Fruit fly (Drosophila melanogaster) whole organism, adult: ENCODE results near the gene Bx42.

Experiments used
- CG11617 ChIP-seq: fragments of 200-800 bp; sonication (Bioruptor generic); optimal IDR thresholded peaks from 2 replicates; lab custom pipeline; 2017; ENCODE audit warnings: mild to moderate bottlenecking, missing biosample characterization, missing genetic modification reagents, missing genetic modification characterization
- CG12768 ChIP-seq: fragments of 200-800 bp; sonication (Bioruptor generic); optimal IDR thresholded peaks from 2 replicates; lab custom pipeline; 2017; ENCODE audit warnings: missing biosample characterization, missing genetic modification characterization, mild to moderate bottlenecking, moderate library complexity, missing genetic modification reagents
- CG14711 ChIP-seq: fragments of 200-800 bp; sonication (Bioruptor generic); optimal IDR thresholded peaks from 2 replicates; lab custom pipeline; 2018; ENCODE audit warnings: missing biosample characterization, mild to moderate bottlenecking, missing genetic modification characterization, moderate library complexity
- CG1620 ChIP-seq: fragments of 200-800 bp; sonication (Bioruptor generic); optimal IDR thresholded peaks from 2 replicates; lab custom pipeline; 2016; ENCODE audit warnings: missing biosample characterization, missing genetic modification characterization
- CG33017 ChIP-seq: fragments of 200-800 bp; sonication (Bioruptor generic); optimal IDR thresholded peaks from 2 replicates; lab custom pipeline; 2018; ENCODE audit warnings: missing biosample characterization, mild to moderate bottlenecking, missing genetic modification characterization, moderate library complexity
- CG5204 ChIP-seq: fragments of 200-800 bp; sonication (Bioruptor generic); optimal IDR thresholded peaks from 2 replicates; lab custom pipeline; 2016; ENCODE audit warnings: missing biosample characterization, missing genetic modification characterization
- CG7045 ChIP-seq: fragments of 200-800 bp; sonication (Bioruptor generic); optimal IDR thresholded peaks from 2 replicates; lab custom pipeline; 2017; ENCODE audit warnings: missing biosample characterization, mild to moderate bottlenecking, missing genetic modification characterization
- CG7101 ChIP-seq: fragments of 200-800 bp; sonication (Bioruptor generic); optimal IDR thresholded peaks from 2 replicates; lab custom pipeline; 2018; ENCODE audit warnings: missing biosample characterization, mild to moderate bottlenecking, missing genetic modification characterization, moderate library complexity
- Clk ChIP-seq: fragments of 200-800 bp; sonication (Bioruptor generic); optimal IDR thresholded peaks from 2 replicates; lab custom pipeline; 2017; ENCODE audit warnings: missing biosample characterization, missing genetic modification characterization
- Crg-1 ChIP-seq: fragments of 200-800 bp; sonication (Bioruptor generic); optimal IDR thresholded peaks from 2 replicates; lab custom pipeline; 2016; ENCODE audit warnings: missing biosample characterization, missing genetic modification characterization
- Hr96 ChIP-seq: fragments of 200-800 bp; sonication (Bioruptor generic); optimal IDR thresholded peaks from 2 replicates; lab custom pipeline; 2016; ENCODE audit warnings: missing biosample characterization, missing genetic modification characterization
- Mnt ChIP-seq: fragments of 200-800 bp; sonication (Bioruptor generic); optimal IDR thresholded peaks from 2 replicates; lab custom pipeline; 2016; ENCODE audit warnings: missing biosample characterization, mild to moderate bottlenecking, missing genetic modification characterization
- bab1 ChIP-seq: fragments of 200-800 bp; sonication (Bioruptor generic); optimal IDR thresholded peaks from 3 replicates; lab custom pipeline; 2019; ENCODE audit warnings: missing biosample characterization, mild to moderate bottlenecking, missing genetic modification characterization, moderate library complexity
- cic ChIP-seq: fragments of 200-800 bp; sonication (Bioruptor generic); optimal IDR thresholded peaks from 2 replicates; lab custom pipeline; 2017; ENCODE audit warnings: missing biosample characterization, mild to moderate bottlenecking, missing genetic modification characterization, moderate library complexity
- cnc ChIP-seq, 2 experiments: fragments of >200 bp; optimal IDR thresholded peaks; 2 replicates each; lab custom pipeline; 2017
- kay ChIP-seq: fragments of 200-800 bp; sonication (Bioruptor generic); peaks from one replicate; lab custom pipeline; 2016; ENCODE audit warnings: missing biosample characterization, missing genetic modification characterization, borderline replicate concordance
- ovo ChIP-seq: fragments of 200-800 bp; sonication (Bioruptor generic); optimal IDR thresholded peaks from 2 replicates; lab custom pipeline; 2016; ENCODE audit warnings: missing biosample characterization, missing genetic modification characterization
- pad ChIP-seq: fragments of 200-800 bp; sonication (Bioruptor generic); optimal IDR thresholded peaks from 3 replicates; lab custom pipeline; 2017; ENCODE audit warnings: missing biosample characterization, missing genetic modification characterization, mild to moderate bottlenecking, moderate library complexity, missing genetic modification reagents
- tj ChIP-seq: fragments of 200-800 bp; sonication (Bioruptor generic); optimal IDR thresholded peaks from 3 replicates; lab custom pipeline; 2017; ENCODE audit warnings: missing biosample characterization, mild to moderate bottlenecking, missing genetic modification characterization, moderate library complexity
- toe ChIP-seq: fragments of 200-800 bp; sonication (Bioruptor generic); optimal IDR thresholded peaks from 2 replicates; lab custom pipeline; 2016; ENCODE audit warnings: missing biosample characterization, missing genetic modification characterization

The Bx42 gene

dm6 chrX:9133577-9134240 is 27.3 kb upstream of the Bx42 start:
- TF ChIP-seq bab1 (GFP tag; lab: Kevin White, UChicago) (no peak), tj (GFP tag; lab: Kevin White, UChicago) (no peak), cic (GFP tag; lab: Kevin White, UChicago) (no peak), toe (GFP tag; lab: Kevin White, UChicago) (no peak), Hr96 (GFP tag; lab: Kevin White, UChicago) (no peak), pad (GFP tag; lab: Kevin White, UChicago) (no peak), CG7101 (tag; lab: Kevin White, UChicago) (no peak), Crg-1 (GFP tag; lab: Kevin White, UChicago) (no peak), CG12768 (GFP tag; lab: Kevin White, UChicago) (no peak), CG11617 (GFP tag; lab: Kevin White, UChicago) (no peak), Mnt (GFP tag; lab: Kevin White, UChicago) (no peak)

- TF ChIP-seq pad (GFP tag; lab: Kevin White, UChicago) (no peak), CG7101 (tag; lab: Kevin White, UChicago) (no peak), Mnt (GFP tag; lab: Kevin White, UChicago) (no peak), CG12768 (GFP tag; lab: Kevin White, UChicago) (no peak), toe (GFP tag; lab: Kevin White, UChicago) (no peak), bab1 (GFP tag; lab: Kevin White, UChicago) (no peak), tj (GFP tag; lab: Kevin White, UChicago) (no peak), CG7045 (GFP tag; lab: Kevin White, UChicago) (no peak), Hr96 (GFP tag; lab: Kevin White, UChicago) (no peak), CG14711 (tag; lab: Kevin White, UChicago) (no peak), Crg-1 (GFP tag; lab: Kevin White, UChicago) (no peak), cic (GFP tag; lab: Kevin White, UChicago) (no peak), kay (no peak), CG5204 (no peak)
These were observed 26.3 kb upstream of the Bx42 start for dm6 chrX:9132589-9133237.

- TF ChIP-seq Crg-1 (GFP tag; lab: Kevin White, UChicago) (no peak), CG11617 (GFP tag; lab: Kevin White, UChicago) (no peak), pad (GFP tag; lab: Kevin White, UChicago) (no peak), Mnt (GFP tag; lab: Kevin White, UChicago) (no peak), cic (GFP tag; lab: Kevin White, UChicago) (no peak)
These were observed 25.1 kb upstream of the Bx42 start for dm6 chrX:9131523-9131922.

- TF ChIP-seq Mnt (GFP tag; lab: Kevin White, UChicago) (no peak), bab1 (GFP tag; lab: Kevin White, UChicago) (no peak), pad (GFP tag; lab: Kevin White, UChicago) (no peak), cic (GFP tag; lab: Kevin White, UChicago) (no peak), Crg-1 (GFP tag; lab: Kevin White, UChicago) (no peak), Hr96 (GFP tag; lab: Kevin White, UChicago) (no peak), CG11617 (GFP tag; lab: Kevin White, UChicago) (no peak), CG5204 (no peak), cnc (optimal IDR thresholded peaks at IDR 0.05; lab: Kevin White, UChicago) (no peak), tj (GFP tag; lab: Kevin White, UChicago) (no peak), ovo (GFP tag; lab: Kevin White, UChicago) (no peak), CG1620 (GFP tag; lab: Kevin White, UChicago) (no peak), CG33017 (tag; lab: Kevin White, UChicago) (no peak), CG12768 (GFP tag; lab: Kevin White, UChicago) (no peak), CG7101 (tag; lab: Kevin White, UChicago) (no peak), CG7045 (GFP tag; lab: Kevin White, UChicago) (no peak), Clk (GFP tag; lab: Kevin White, UChicago) (no peak), CG14711 (tag; lab: Kevin White, UChicago) (no peak), kay (no peak)
These were observed 23.8 kb upstream of the Bx42 start for dm6 chrX:9130243-9130642.

dm6 chrX:9129436-9129835 is 23.0 kb upstream of the Bx42 start:
- no peak for TF ChIP-seq toe (GFP tag; lab: Kevin White, UChicago)
- TF ChIP-seq Mnt (GFP tag; lab: Kevin White, UChicago): no peak
- no peak for TF ChIP-seq CG12768 (GFP tag; lab: Kevin White, UChicago)
- no peak for TF ChIP-seq CG11617 (GFP tag; lab: Kevin White, UChicago)
- no peak for TF ChIP-seq tj (GFP tag; lab: Kevin White, UChicago)
- TF ChIP-seq Hr96 (GFP tag; lab: Kevin White, UChicago): no peak
- TF ChIP-seq Clk (GFP tag; lab: Kevin White, UChicago): no peak
- TF ChIP-seq CG14711 (tag; lab: Kevin White, UChicago): no peak
- no peak for TF ChIP-seq pad (GFP tag; lab: Kevin White, UChicago)
- TF ChIP-seq CG1620 (GFP tag; lab: Kevin White, UChicago): no peak
- TF ChIP-seq kay: no peak
- TF ChIP-seq cnc (optimal IDR thresholded peaks at IDR 0.05; lab: Kevin White, UChicago): no peak

- TF ChIP-seq toe (GFP tag; lab: Kevin White, UChicago) (no peak), ovo (GFP tag; lab: Kevin White, UChicago) (no peak), Hr96 (GFP tag; lab: Kevin White, UChicago) (no peak), cic (GFP tag; lab: Kevin White, UChicago) (no peak), CG33017 (tag; lab: Kevin White, UChicago) (no peak), CG5204 (no peak), CG14711 (tag; lab: Kevin White, UChicago) (no peak), Mnt (GFP tag; lab: Kevin White, UChicago) (no peak), CG1620 (GFP tag; lab: Kevin White, UChicago) (no peak), CG12768 (GFP tag; lab: Kevin White, UChicago) (no peak), Clk (GFP tag; lab: Kevin White, UChicago) (no peak), CG11617 (GFP tag; lab: Kevin White, UChicago) (no peak), cnc (optimal IDR thresholded peaks at IDR 0.05; lab: Kevin White, UChicago) (no peak), Crg-1 (GFP tag; lab: Kevin White, UChicago) (no peak), kay (no peak), CG7045 (GFP tag; lab: Kevin White, UChicago) (no peak), pad (GFP tag; lab: Kevin White, UChicago) (no peak), bab1 (GFP tag; lab: Kevin White, UChicago) (no peak)
These were observed 21.5 kb upstream of the Bx42 start for dm6 chrX:9128012-9128280.
